Worm (Caenorhabditis elegans) whole organism, young adult: ENCODE measurements around the gene str-211.

ENCODE experiments used
- C17E4.6 ChIP-seq: fragments of 200-800 bp; sonication (Bioruptor generic); IDR thresholded peaks from 2 replicates; pipeline ENCODE4 v1.3.6; 2022; ENCODE audit warnings: missing genetic modification reagents, missing genetic modification characterization, missing compliant biosample characterization
- F33H1.4 ChIP-seq: fragments of 200-800 bp; sonication (Bioruptor generic); IDR thresholded peaks from 2 replicates; pipeline ENCODE4 v1.3.6; 2022; ENCODE audit warnings: missing genetic modification reagents, missing genetic modification characterization, missing compliant biosample characterization
- F39B2.1 ChIP-seq: fragments of 200-800 bp; sonication (Bioruptor generic); IDR thresholded peaks from 2 replicates; pipeline ENCODE4 v1.3.6; 2022; ENCODE audit warnings: missing genetic modification reagents, missing genetic modification characterization, missing compliant biosample characterization
- F49E8.2 ChIP-seq: sonication (generic microtip); optimal IDR thresholded peaks from 3 replicates; lab custom pipeline; 2017; ENCODE audit warnings: missing genetic modification characterization, mild to moderate bottlenecking, missing compliant biosample characterization, antibody characterized with exemption, moderate library complexity; ENCODE audit not compliant: insufficient read depth
- F57C9.4 ChIP-seq: sonication (generic microtip); optimal IDR thresholded peaks from 2 replicates; lab custom pipeline; 2017; ENCODE audit warnings: mild to moderate bottlenecking, missing genetic modification characterization, missing compliant biosample characterization
- T07F8.4 ChIP-seq: sonication (generic microtip); optimal IDR thresholded peaks from 2 replicates; lab custom pipeline; 2016; ENCODE audit warnings: mild to moderate bottlenecking, missing genetic modification characterization, moderate library complexity, missing compliant biosample characterization
- aptf-3 ChIP-seq: fragments of 200-800 bp; sonication (Bioruptor generic); IDR thresholded peaks from 2 replicates; pipeline ENCODE4 v1.3.6; 2022; ENCODE audit warnings: missing genetic modification characterization, missing compliant biosample characterization
- atf-7 ChIP-seq: sonication (generic microtip); optimal IDR thresholded peaks from 2 replicates; lab custom pipeline; 2017; ENCODE audit warnings: mild to moderate bottlenecking, missing genetic modification characterization, missing compliant biosample characterization
- ceh-100 ChIP-seq: fragments of 200-800 bp; sonication (Bioruptor generic); IDR thresholded peaks from 2 replicates; pipeline ENCODE4 v1.3.6; 2022; ENCODE audit warnings: missing genetic modification reagents, missing genetic modification characterization, missing compliant biosample characterization
- ceh-27 ChIP-seq: fragments of 200-800 bp; sonication (Bioruptor generic); optimal IDR thresholded peaks from 2 replicates; lab custom pipeline; 2018; ENCODE audit warnings: mild to moderate bottlenecking, missing genetic modification characterization, moderate library complexity, missing compliant biosample characterization
- ceh-40 ChIP-seq: fragments of 200-800 bp; sonication (Bioruptor generic); IDR thresholded peaks from 2 replicates; pipeline ENCODE4 v1.3.6; 2022; ENCODE audit warnings: missing genetic modification characterization, missing compliant biosample characterization
- egl-44 ChIP-seq: fragments of 200-800 bp; sonication (Bioruptor generic); IDR thresholded peaks from 2 replicates; pipeline ENCODE4 v1.3.6; 2022; ENCODE audit warnings: missing genetic modification reagents, missing genetic modification characterization, missing compliant biosample characterization
- him-1 ChIP-seq: sonication (generic microtip); optimal IDR thresholded peaks from 2 replicates; lab custom pipeline; 2016; ENCODE audit warnings: missing genotype, missing genetic modification reagents, missing genetic modification characterization, missing compliant biosample characterization
- hmg-1.2 ChIP-seq: fragments of 200-800 bp; sonication (Bioruptor generic); IDR thresholded peaks from 2 replicates; pipeline ENCODE4 v1.3.6; 2022; ENCODE audit warnings: missing genetic modification reagents, missing genetic modification characterization, missing compliant biosample characterization
- hsf-1 ChIP-seq: fragments of 200-800 bp; sonication (Bioruptor generic); IDR thresholded peaks from 2 replicates; pipeline ENCODE4 v1.3.6; 2022; ENCODE audit warnings: missing genetic modification reagents, missing genetic modification characterization, missing compliant biosample characterization
- let-607 ChIP-seq, 2 experiments: fragments of 200-800 bp in 1 of 2; sonication (Bioruptor generic) in 1 of 2; sonication (generic microtip) in 1 of 2; optimal IDR thresholded peaks; 2 replicates each; lab custom pipeline; 2016 to 2018; ENCODE audit warnings: mild to moderate bottlenecking in 2 of 2, missing compliant biosample characterization in 2 of 2, missing genetic modification characterization in 2 of 2, moderate library complexity in 2 of 2, missing genotype in 1 of 2
- lir-1 ChIP-seq: fragments of 200-800 bp; sonication (Bioruptor generic); conservative IDR thresholded peaks from 2 replicates; pipeline ENCODE4 v1.3.6; 2022; ENCODE audit warnings: missing genetic modification reagents, missing genetic modification characterization, missing compliant biosample characterization
- lsl-1 ChIP-seq: fragments of 200-800 bp; sonication (Bioruptor generic); optimal IDR thresholded peaks from 2 replicates; lab custom pipeline; 2018; ENCODE audit warnings: mild to moderate bottlenecking, missing genetic modification characterization, moderate library complexity, missing compliant biosample characterization
- lsy-27 ChIP-seq: sonication (generic microtip); optimal IDR thresholded peaks from 2 replicates; lab custom pipeline; 2017; ENCODE audit warnings: missing genetic modification characterization, mild to moderate bottlenecking, missing compliant biosample characterization, antibody characterized with exemption, missing genotype, borderline replicate concordance; ENCODE audit not compliant: insufficient read depth
- madf-3 ChIP-seq: fragments of 200-800 bp; sonication (Bioruptor generic); IDR thresholded peaks from 2 replicates; pipeline ENCODE4 v1.3.6; 2022; ENCODE audit warnings: missing genetic modification reagents, missing genetic modification characterization, missing compliant biosample characterization
- madf-8 ChIP-seq: fragments of 200-800 bp; sonication (Bioruptor generic); conservative IDR thresholded peaks from 2 replicates; pipeline ENCODE4 v1.3.6; 2022; ENCODE audit warnings: missing genetic modification reagents, missing genetic modification characterization, missing compliant biosample characterization
- mel-28 ChIP-seq: sonication (generic microtip); optimal IDR thresholded peaks from 2 replicates; lab custom pipeline; 2016; ENCODE audit warnings: borderline replicate concordance, mild to moderate bottlenecking, missing genetic modification characterization, missing compliant biosample characterization
- nhr-120 ChIP-seq: fragments of 200-800 bp; sonication (Bioruptor generic); IDR thresholded peaks from 2 replicates; pipeline ENCODE4 v1.3.6; 2022; ENCODE audit warnings: missing genetic modification characterization, missing compliant biosample characterization
- nhr-90 ChIP-seq: sonication (generic microtip); optimal IDR thresholded peaks from 2 replicates; lab custom pipeline; 2016; ENCODE audit warnings: missing genotype, mild to moderate bottlenecking, missing genetic modification characterization, missing compliant biosample characterization
- pbrm-1 ChIP-seq: fragments of 200-800 bp; sonication (Bioruptor generic); IDR thresholded peaks from 2 replicates; pipeline ENCODE4 v1.3.6; 2022; ENCODE audit warnings: missing genetic modification reagents, missing genetic modification characterization, missing compliant biosample characterization
- snpc-1.1 ChIP-seq: sonication (generic microtip); optimal IDR thresholded peaks from 2 replicates; lab custom pipeline; 2017; ENCODE audit warnings: missing genetic modification characterization, mild to moderate bottlenecking, missing compliant biosample characterization, antibody characterized with exemption, moderate library complexity, missing genotype, missing genetic modification reagents; ENCODE audit not compliant: insufficient read depth
- snpc-1.3 ChIP-seq: sonication (generic microtip); optimal IDR thresholded peaks from 2 replicates; lab custom pipeline; 2017; ENCODE audit warnings: missing genetic modification characterization, mild to moderate bottlenecking, missing compliant biosample characterization, antibody characterized with exemption, moderate library complexity, missing genotype, missing genetic modification reagents; ENCODE audit not compliant: insufficient read depth
- tlf-1 ChIP-seq: fragments of 200-800 bp; sonication (Bioruptor generic); optimal IDR thresholded peaks from 2 replicates; lab custom pipeline; 2018; ENCODE audit warnings: mild to moderate bottlenecking, missing genetic modification characterization, missing compliant biosample characterization
- unc-62 ChIP-seq: fragments of 150-350 bp; optimal IDR thresholded peaks from 2 replicates; lab custom pipeline; 2014; ENCODE audit warnings: missing biosample characterization, missing genetic modification reagents, missing genetic modification characterization

Gene str-211

ce11 chrV:4929842-4930241 is 14.3 kb downstream of the str-211 start, which contains the start of gene str-205:
str-205 (minus strand) TSS chrV:4929942.
- TF ChIP-seq F33H1.4 (no peak), pbrm-1 (GFP tag; lab: Robert Waterston, UW) (no peak), snpc-1.1 (tag; lab: Kevin White, UChicago) (no peak)

ce11 chrV:4926371-4926770 is 17.7 kb downstream of the str-211 start, which contains the start of gene srh-21:
srh-21 (plus strand) TSS chrV:4926671.
- TF ChIP-seq lsl-1 (GFP tag; lab: Kevin White, UChicago), result no peak

DNA sequence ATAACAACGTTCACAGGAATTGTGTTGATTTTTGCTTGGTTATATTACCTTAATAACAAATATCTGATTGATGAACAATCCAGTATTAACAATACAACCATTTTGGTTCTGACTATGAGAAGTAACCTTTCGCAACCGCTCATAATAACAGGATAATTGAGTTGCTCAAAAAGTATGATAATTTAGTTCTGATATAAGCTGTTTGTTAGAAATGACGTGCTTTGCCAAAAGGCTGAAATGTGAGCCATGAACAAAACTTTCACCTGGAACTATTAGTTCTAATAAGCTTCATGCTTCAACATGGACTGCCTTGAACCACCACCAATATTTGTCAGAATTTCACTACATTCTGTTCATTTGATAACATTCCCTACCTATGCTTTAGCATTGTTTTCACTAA is 19.5 kb downstream of the str-211 start, which contains the start of gene srh-20:
Gene srh-20, plus strand, starts transcription at position 301 of the 400 bp plus-strand sequence.
- TF ChIP-seq atf-7, result no peak
- no peak for TF ChIP-seq aptf-3 (GFP tag; lab: Robert Waterston, UW)
- no peak for TF ChIP-seq madf-3 (GFP tag; lab: Robert Waterston, UW)
- TF ChIP-seq mel-28, result no peak
- no peak for TF ChIP-seq F49E8.2 (tag; lab: Kevin White, UChicago)
- no peak for TF ChIP-seq ceh-27
- no peak for TF ChIP-seq ceh-100 (GFP tag; lab: Robert Waterston, UW)

DNA sequence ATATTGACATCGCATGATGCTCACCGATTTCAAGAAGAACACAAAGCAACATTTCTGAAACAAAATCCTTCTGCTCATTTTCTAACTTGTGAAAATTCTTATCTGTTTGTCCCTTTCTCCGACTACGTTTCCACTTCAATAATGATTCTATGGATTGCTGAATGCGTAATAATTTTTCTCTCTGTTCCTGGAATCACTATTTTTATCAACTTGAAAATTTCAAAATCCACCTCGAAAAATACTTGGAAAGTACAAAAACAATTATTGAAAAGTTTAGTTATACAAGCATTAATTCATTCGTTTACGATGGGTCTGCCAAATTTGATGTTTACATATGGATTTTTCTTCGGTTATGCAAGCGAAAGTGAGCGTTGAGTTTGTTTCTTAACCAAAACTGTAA is 22.1 kb downstream of the str-211 start, which contains the start of gene srh-22:
Gene srh-22, plus strand, starts transcription at position 301 of the 400 bp plus-strand sequence.
- no peak for TF ChIP-seq ceh-40
- no peak for TF ChIP-seq F49E8.2 (tag; lab: Kevin White, UChicago)

DNA sequence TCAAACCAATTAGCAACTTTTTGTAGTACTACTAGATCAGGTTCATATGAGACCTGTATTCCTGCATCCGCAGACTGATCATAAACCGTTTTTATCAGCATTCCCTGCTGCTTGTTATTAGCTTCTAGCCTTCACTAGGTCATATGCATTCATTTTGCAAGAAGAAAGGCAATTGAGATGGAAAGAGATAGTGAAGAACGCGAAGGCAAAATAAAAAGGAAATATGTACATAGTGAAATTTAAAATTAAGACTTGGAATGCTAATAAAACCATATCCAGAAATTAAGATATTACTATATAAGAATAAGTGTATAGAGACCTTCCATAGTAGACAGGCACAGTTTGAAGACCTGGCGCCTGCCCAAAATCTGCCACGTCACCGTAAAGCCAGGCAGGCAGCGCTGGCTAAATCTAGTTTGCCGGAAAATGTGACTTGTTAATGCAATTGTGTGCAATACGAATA is 23.4 kb downstream of the str-211 start, which contains the start of the genes C02E7.8 and srh-23:
Gene C02E7.8, minus strand, starts transcription at position 101 of the 463 bp plus-strand sequence.
Gene srh-23, plus strand, starts transcription at position 413 of the 463 bp plus-strand sequence.
- TF ChIP-seq snpc-1.3, result no peak
- no peak for TF ChIP-seq egl-44 (GFP tag; lab: Robert Waterston, UW)
- no peak for TF ChIP-seq tlf-1
- TF ChIP-seq unc-62 (GFP tag; lab: Kevin White, UChicago), result no peak
- TF ChIP-seq hmg-1.2 (GFP tag; lab: Robert Waterston, UW), result no peak
- no peak for TF ChIP-seq lir-1 (GFP tag; lab: Robert Waterston, UW)
- no peak for TF ChIP-seq nhr-120 (GFP tag; lab: Robert Waterston, UW)
- no peak for TF ChIP-seq madf-8 (GFP tag; lab: Robert Waterston, UW)
- no peak for TF ChIP-seq C17E4.6
- no peak for TF ChIP-seq ceh-27
- no peak for TF ChIP-seq lsy-27 (tag; lab: Kevin White, UChicago)
- TF ChIP-seq him-1 (tag; lab: Kevin White, UChicago), result no peak
- no peak for TF ChIP-seq nhr-90 (tag; lab: Kevin White, UChicago)
- no peak for TF ChIP-seq F39B2.1
- no peak for TF ChIP-seq T07F8.4
- no peak for TF ChIP-seq F57C9.4
- TF ChIP-seq, all 124 proteins: peak for 0

DNA sequence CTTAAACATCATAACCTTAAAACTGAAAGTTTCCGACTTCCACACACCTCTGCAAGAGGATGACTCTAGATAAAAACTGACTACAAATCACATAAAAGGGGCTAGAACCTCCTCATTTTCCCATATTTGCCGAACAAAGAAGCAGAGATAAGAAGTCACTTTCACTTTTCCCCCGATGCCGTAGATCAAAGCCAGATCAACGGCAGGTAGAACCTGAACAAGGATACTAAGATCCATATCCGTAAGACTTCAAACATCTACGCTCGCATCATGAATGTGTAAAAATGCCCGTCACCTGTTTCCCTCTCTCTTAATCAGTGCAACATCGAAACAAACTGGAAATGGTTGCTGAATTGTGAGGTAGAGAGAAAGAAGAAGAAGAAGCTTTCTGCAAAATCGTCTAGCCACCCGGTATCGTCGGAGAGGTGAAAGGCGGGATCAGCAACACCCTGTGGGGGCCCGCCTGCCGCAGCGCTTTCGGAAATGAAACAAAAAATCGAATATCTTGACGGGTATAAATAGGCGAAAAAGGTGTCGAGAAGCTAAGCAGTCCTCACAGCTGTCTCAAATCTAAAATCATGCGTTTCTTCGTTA is 25.4 kb downstream of the str-211 start, which contains the start of gene C02E7.6:
Gene C02E7.6, plus strand, starts transcription at position 544 of the 594 bp plus-strand sequence.
- 0 out of 2 replicates have a peak, but pooled peaks have one; percentile 29 for TF ChIP-seq hsf-1
- TF ChIP-seq let-607 (tag; optimal IDR thresholded peaks at IDR 0.05; lab: Kevin White, UChicago), result no peak
